Worm (Caenorhabditis elegans): Measurements from ENCODE around the gene ret-1.

DNA sequence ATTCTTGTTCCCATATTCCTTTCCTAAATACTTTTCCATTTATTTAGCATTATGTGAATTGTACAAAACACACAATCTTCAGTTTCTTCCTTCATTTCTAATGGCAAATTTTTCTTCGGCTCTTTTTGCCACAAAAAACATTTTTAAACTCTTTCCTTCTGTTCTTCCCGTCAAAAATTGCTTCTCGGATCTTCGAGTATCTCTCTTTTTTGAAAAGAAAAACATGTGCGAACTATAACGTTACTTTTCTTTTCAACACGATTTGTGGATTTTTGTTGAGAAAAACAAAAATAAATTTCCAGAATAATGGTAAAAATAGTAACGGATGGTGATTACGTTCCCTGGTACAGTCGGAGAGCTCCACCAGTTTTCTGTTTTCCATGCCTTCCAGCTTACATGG, 25.7 kb downstream of the ret-1 start, which contains the start of gene W06A7.2:
- TF ChIP-seq mep-1 (tag; optimal IDR thresholded peaks at IDR 0.05) (no peak), fkh-8 (tag; optimal IDR thresholded peaks at IDR 0.05) (no peak), elt-3 (tag; optimal IDR thresholded peaks at IDR 0.05) (no peak), ama-1 (optimal IDR thresholded peaks at IDR 0.05) (no peak), swsn-7 (tag; optimal IDR thresholded peaks at IDR 0.05) (no peak), grh-1 (GFP tag; IDR thresholded peaks at IDR 0.05) (no peak), tbx-2 (tag; optimal IDR thresholded peaks at IDR 0.05) (no peak), nhr-76 (tag; optimal IDR thresholded peaks at IDR 0.05) (no peak), nhr-12 (tag; optimal IDR thresholded peaks at IDR 0.05) (no peak), nhr-90 (tag; optimal IDR thresholded peaks at IDR 0.05; ENCODE audit: poor library complexity) (no peak), unc-62 (GFP tag; optimal IDR thresholded peaks at IDR 0.05) (no peak), lin-39 (tag; optimal IDR thresholded peaks at IDR 0.05) (no peak), sptf-1 (tag; optimal IDR thresholded peaks at IDR 0.05) (no peak), lin-35 (GFP tag; optimal IDR thresholded peaks at IDR 0.05) (no peak)
